Worm (Caenorhabditis elegans) whole organism, young adult: ENCODE measurements around the gene R03H10.1.

ENCODE experiments used
- B0336.3 ChIP-seq: fragments of 200-800 bp; sonication (Bioruptor generic); IDR thresholded peaks from 2 replicates; pipeline ENCODE4 v1.3.6; 2022; ENCODE audit warnings: missing genetic modification characterization, missing compliant biosample characterization
- F22D6.2 ChIP-seq: sonication (generic microtip); optimal IDR thresholded peaks from 2 replicates; lab custom pipeline; 2016; ENCODE audit warnings: mild to moderate bottlenecking, missing genetic modification characterization, missing compliant biosample characterization
- F33H1.4 ChIP-seq: fragments of 200-800 bp; sonication (Bioruptor generic); IDR thresholded peaks from 2 replicates; pipeline ENCODE4 v1.3.6; 2022; ENCODE audit warnings: missing genetic modification reagents, missing genetic modification characterization, missing compliant biosample characterization
- F39B2.1 ChIP-seq: fragments of 200-800 bp; sonication (Bioruptor generic); IDR thresholded peaks from 2 replicates; pipeline ENCODE4 v1.3.6; 2022; ENCODE audit warnings: missing genetic modification reagents, missing genetic modification characterization, missing compliant biosample characterization
- F55B11.4 ChIP-seq: sonication (generic microtip); optimal IDR thresholded peaks from 2 replicates; lab custom pipeline; 2016; ENCODE audit warnings: missing compliant biosample characterization, missing genetic modification characterization, borderline replicate concordance; ENCODE audit not compliant: insufficient read depth
- K11D2.4 ChIP-seq: fragments of 200-800 bp; sonication (Bioruptor generic); IDR thresholded peaks from 2 replicates; pipeline ENCODE4 v1.3.6; 2022; ENCODE audit warnings: missing genetic modification reagents, missing genetic modification characterization, missing compliant biosample characterization
- K12H6.12 ChIP-seq: fragments of 200-800 bp; sonication (Bioruptor generic); optimal IDR thresholded peaks from 2 replicates; lab custom pipeline; 2018; ENCODE audit warnings: mild to moderate bottlenecking, missing genetic modification characterization, missing compliant biosample characterization
- T26A5.8 ChIP-seq: sonication (generic microtip); optimal IDR thresholded peaks from 2 replicates; lab custom pipeline; 2016; ENCODE audit warnings: missing genetic modification characterization, missing compliant biosample characterization
- Y53F4B.3 ChIP-seq: fragments of 200-800 bp; sonication (Bioruptor generic); IDR thresholded peaks from 2 replicates; pipeline ENCODE4 v1.3.6; 2022; ENCODE audit warnings: missing genetic modification reagents, missing genetic modification characterization, missing compliant biosample characterization
- Y67H2A.10 ChIP-seq: fragments of 200-800 bp; sonication (Bioruptor generic); conservative IDR thresholded peaks from 2 replicates; pipeline ENCODE4 v1.3.6; 2022; ENCODE audit warnings: missing genetic modification reagents, missing genetic modification characterization, missing compliant biosample characterization
- ZK185.1 ChIP-seq: sonication (generic microtip); optimal IDR thresholded peaks from 2 replicates; lab custom pipeline; 2016; ENCODE audit warnings: mild to moderate bottlenecking, missing genetic modification characterization, missing compliant biosample characterization; ENCODE audit not compliant: poor library complexity, severe bottlenecking
- akir-1 ChIP-seq: fragments of 200-800 bp; sonication (Bioruptor generic); optimal IDR thresholded peaks from 2 replicates; lab custom pipeline; 2018; ENCODE audit warnings: mild to moderate bottlenecking, missing genetic modification characterization, moderate library complexity, missing compliant biosample characterization
- attf-6 ChIP-seq: fragments of 200-800 bp; sonication (Bioruptor generic); IDR thresholded peaks from 2 replicates; pipeline ENCODE4 v1.3.6; 2022; ENCODE audit warnings: missing genetic modification reagents, missing genetic modification characterization, missing compliant biosample characterization
- bed-1 ChIP-seq: fragments of 200-800 bp; sonication (Bioruptor generic); IDR thresholded peaks from 2 replicates; pipeline ENCODE4 v1.3.6; 2022; ENCODE audit warnings: missing genetic modification reagents, missing genetic modification characterization, missing compliant biosample characterization
- bed-2 ChIP-seq: fragments of 200-800 bp; sonication (Bioruptor generic); IDR thresholded peaks from 2 replicates; pipeline ENCODE4 v1.3.6; 2022; ENCODE audit warnings: missing genetic modification reagents, missing genetic modification characterization, missing compliant biosample characterization
- ccch-3 ChIP-seq: fragments of 200-800 bp; sonication (Bioruptor generic); optimal IDR thresholded peaks from 2 replicates; lab custom pipeline; 2018; ENCODE audit warnings: mild to moderate bottlenecking, missing genetic modification characterization, missing compliant biosample characterization
- cebp-2 ChIP-seq: fragments of 200-800 bp; sonication (Bioruptor generic); IDR thresholded peaks from 2 replicates; pipeline ENCODE4 v1.3.6; 2022; ENCODE audit warnings: missing genetic modification characterization, missing compliant biosample characterization
- ceh-58 ChIP-seq: fragments of 200-800 bp; sonication (Bioruptor generic); IDR thresholded peaks from 2 replicates; pipeline ENCODE4 v1.3.6; 2022; ENCODE audit warnings: missing genetic modification characterization, missing compliant biosample characterization
- dpff-1 ChIP-seq: sonication (generic microtip); optimal IDR thresholded peaks from 2 replicates; lab custom pipeline; 2017; ENCODE audit warnings: mild to moderate bottlenecking, missing genetic modification characterization, missing compliant biosample characterization
- dpl-1 ChIP-seq: fragments of 150-350 bp; optimal IDR thresholded peaks from 2 replicates; lab custom pipeline; 2014; ENCODE audit warnings: missing biosample characterization, missing genetic modification reagents, missing genetic modification characterization
- efl-1 ChIP-seq: fragments of 150-350 bp; optimal IDR thresholded peaks from 2 replicates; lab custom pipeline; 2014; ENCODE audit warnings: missing biosample characterization, missing genetic modification reagents, missing genetic modification characterization
- egrh-3 ChIP-seq: fragments of 200-800 bp; sonication (Bioruptor generic); IDR thresholded peaks from 2 replicates; pipeline ENCODE4 v1.3.6; 2022; ENCODE audit warnings: missing genetic modification reagents, missing genetic modification characterization, missing compliant biosample characterization
- ekl-4 ChIP-seq: fragments of 200-800 bp; sonication (Bioruptor generic); IDR thresholded peaks from 2 replicates; pipeline ENCODE4 v1.3.6; 2022; ENCODE audit warnings: missing genetic modification reagents, missing genetic modification characterization, missing compliant biosample characterization
- hmg-1.2 ChIP-seq: fragments of 200-800 bp; sonication (Bioruptor generic); IDR thresholded peaks from 2 replicates; pipeline ENCODE4 v1.3.6; 2022; ENCODE audit warnings: missing genetic modification reagents, missing genetic modification characterization, missing compliant biosample characterization
- hrde-1 ChIP-seq: sonication (generic microtip); optimal IDR thresholded peaks from 2 replicates; lab custom pipeline; 2016; ENCODE audit warnings: missing genetic modification characterization, mild to moderate bottlenecking, missing compliant biosample characterization, moderate library complexity, missing genotype, missing genetic modification reagents, borderline replicate concordance
- madf-10 ChIP-seq: sonication (generic microtip); optimal IDR thresholded peaks from 2 replicates; lab custom pipeline; 2016; ENCODE audit warnings: mild to moderate bottlenecking, missing genetic modification characterization, missing compliant biosample characterization
- mes-4 ChIP-seq: sonication (generic microtip); optimal IDR thresholded peaks from 2 replicates; lab custom pipeline; 2016; ENCODE audit warnings: missing genotype, missing genetic modification characterization, missing compliant biosample characterization
- nhr-179 ChIP-seq: sonication (generic microtip); optimal IDR thresholded peaks from 2 replicates; lab custom pipeline; 2016; ENCODE audit warnings: mild to moderate bottlenecking, missing genetic modification characterization, missing compliant biosample characterization
- nhr-90 ChIP-seq: sonication (generic microtip); optimal IDR thresholded peaks from 2 replicates; lab custom pipeline; 2016; ENCODE audit warnings: missing genotype, mild to moderate bottlenecking, missing genetic modification characterization, missing compliant biosample characterization
- repo-1 ChIP-seq: sonication (generic microtip); optimal IDR thresholded peaks from 2 replicates; lab custom pipeline; 2017; ENCODE audit warnings: mild to moderate bottlenecking, missing genetic modification characterization, missing compliant biosample characterization
- rpc-1 ChIP-seq, 2 experiments: fragments of 150-350 bp in 1 of 2; sonication (generic microtip) in 1 of 2; optimal IDR thresholded peaks; 2 replicates each; lab custom pipeline; 2014 to 2018; ENCODE audit warnings: missing biosample characterization in 1 of 2, missing genetic modification characterization in 1 of 2, missing genetic modification reagents in 1 of 2, missing genotype in 1 of 2
- snpc-3.4 ChIP-seq: sonication (generic microtip); optimal IDR thresholded peaks from 2 replicates; lab custom pipeline; 2017; ENCODE audit warnings: missing genetic modification characterization, mild to moderate bottlenecking, missing compliant biosample characterization, antibody characterized with exemption, moderate library complexity, missing genotype, missing genetic modification reagents
- somi-1 ChIP-seq: fragments of 200-800 bp; sonication (Bioruptor generic); optimal IDR thresholded peaks from 2 replicates; lab custom pipeline; 2018; ENCODE audit warnings: mild to moderate bottlenecking, missing genetic modification characterization, missing compliant biosample characterization
- ztf-25 ChIP-seq: fragments of 200-800 bp; sonication (Bioruptor generic); IDR thresholded peaks from 2 replicates; pipeline ENCODE4 v1.3.6; 2022; ENCODE audit warnings: missing genetic modification reagents, missing genetic modification characterization, missing compliant biosample characterization
- ztf-3 ChIP-seq: fragments of 200-800 bp; sonication (Bioruptor generic); optimal IDR thresholded peaks from 2 replicates; lab custom pipeline; 2018; ENCODE audit warnings: mild to moderate bottlenecking, missing genetic modification characterization, missing compliant biosample characterization

The R03H10.1 gene

DNA sequence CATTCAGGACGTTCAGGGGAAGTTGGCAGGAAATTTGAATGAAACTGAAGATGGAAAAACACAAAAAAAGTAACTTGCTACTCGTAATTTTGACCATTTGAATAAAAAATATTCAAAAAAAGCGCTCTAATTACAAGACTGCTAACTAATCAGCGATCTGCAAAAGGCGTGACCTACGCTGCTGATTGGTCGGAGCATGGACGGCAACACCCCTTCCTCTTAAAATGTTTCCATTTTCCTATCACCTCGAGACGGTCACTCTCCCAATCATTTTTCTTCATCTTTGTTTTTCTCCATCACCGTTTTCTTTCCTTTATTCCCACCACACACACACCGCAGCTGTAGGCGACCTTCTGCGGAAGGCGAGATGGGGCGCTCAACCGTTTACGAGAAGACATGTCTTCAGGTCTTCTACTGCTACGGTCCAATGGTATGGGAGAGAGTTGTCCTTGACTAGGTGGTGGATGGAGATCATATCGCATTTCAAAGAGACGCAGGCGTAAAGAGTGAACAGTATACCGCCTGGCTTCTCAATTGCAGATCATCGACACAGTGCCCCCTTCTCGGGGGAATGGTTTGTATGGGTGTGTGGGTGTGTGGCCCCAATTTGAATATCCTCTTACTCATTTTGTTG lies 28.4 kb upstream of the R03H10.1 start:
- TF ChIP-seq K12H6.12 (tag; lab: Kevin White, UChicago) (no peak), mes-4 (tag; lab: Kevin White, UChicago) (no peak), madf-10 (tag; lab: Kevin White, UChicago) (no peak), ztf-25 (no peak), akir-1 (GFP tag; lab: Kevin White, UChicago) (no peak), attf-6 (GFP tag; lab: Robert Waterston, UW) (no peak), Y67H2A.10 (no peak), ZK185.1 (tag; lab: Kevin White, UChicago) (no peak), ccch-3 (GFP tag; lab: Kevin White, UChicago) (no peak), Y53F4B.3 (no peak), F22D6.2 (tag; lab: Kevin White, UChicago) (no peak), B0336.3 (GFP tag; lab: Robert Waterston, UW) (no peak), hrde-1 (no peak), bed-1 (no peak), nhr-90 (tag; lab: Kevin White, UChicago) (no peak), ekl-4 (GFP tag; lab: Robert Waterston, UW) (no peak), hmg-1.2 (GFP tag; lab: Robert Waterston, UW) (no peak), ztf-3 (GFP tag; lab: Kevin White, UChicago) (no peak)

DNA sequence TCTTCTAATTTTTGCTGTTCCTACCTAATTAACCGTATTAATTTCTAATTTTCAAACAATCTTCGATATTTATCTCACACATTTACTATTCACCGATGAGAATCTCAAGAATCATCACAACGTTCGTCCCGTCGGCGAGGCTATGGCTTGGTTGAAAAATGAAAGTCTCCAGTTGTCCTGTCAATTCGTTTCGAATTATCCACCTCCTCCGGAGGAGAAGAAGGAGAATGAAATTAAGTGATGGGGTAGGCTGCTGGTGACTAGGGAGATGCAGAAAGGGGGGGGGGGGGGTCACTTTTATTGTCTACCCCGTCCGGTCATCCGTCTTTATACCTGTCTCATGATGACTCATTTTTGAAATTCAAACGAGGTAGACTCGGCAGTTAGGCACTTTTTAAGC lies 27.2 kb upstream of the R03H10.1 start:
- TF ChIP-seq ceh-58 = no peak
- no peak for TF ChIP-seq T26A5.8
- no peak for TF ChIP-seq nhr-90 (tag; lab: Kevin White, UChicago)
- no peak for TF ChIP-seq efl-1
- TF ChIP-seq snpc-3.4 (tag; lab: Kevin White, UChicago) = no peak
- no peak for TF ChIP-seq F33H1.4 (GFP tag; lab: Robert Waterston, UW)

DNA sequence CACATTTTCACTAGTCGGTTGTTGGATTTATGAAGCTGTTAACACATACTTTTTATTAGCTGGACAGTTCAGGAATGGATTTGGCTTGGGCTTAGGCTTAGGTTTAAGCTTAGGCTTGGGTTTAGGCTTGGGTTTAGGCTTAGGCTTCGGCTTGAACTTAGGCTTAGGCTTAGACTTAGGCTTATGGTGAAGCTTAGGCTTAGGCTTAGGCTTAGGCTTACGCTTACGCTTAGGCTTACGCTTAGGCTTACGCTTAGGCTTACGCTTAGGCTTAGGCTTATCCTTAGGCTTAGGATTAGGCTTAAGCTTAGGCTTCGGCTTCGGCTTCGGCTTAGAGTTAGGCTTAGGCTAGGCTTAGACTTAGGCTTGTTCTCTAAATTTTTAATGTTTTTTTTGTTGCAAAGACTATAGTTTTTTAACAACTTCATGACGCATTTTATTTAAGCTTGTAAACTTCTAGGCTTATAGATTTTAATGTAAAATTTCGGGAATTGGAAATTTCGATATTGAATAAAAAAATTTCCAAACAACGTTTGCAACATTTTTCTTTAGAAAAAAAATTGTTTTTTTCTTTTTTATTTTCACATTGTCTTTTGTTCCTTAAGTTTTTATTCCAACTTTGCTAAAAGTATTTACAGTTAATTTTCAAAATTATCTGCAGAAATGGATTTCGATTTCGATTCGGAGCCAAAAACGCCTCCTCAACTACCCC lies 24.8 kb upstream of the R03H10.1 start, which contains the start of gene R03H10.2:
R03H10.2 (plus strand) TSS at position 662 of the 712 bp plus-strand sequence.
- TF ChIP-seq nhr-179 (tag; lab: Kevin White, UChicago) (no peak), ekl-4 (GFP tag; lab: Robert Waterston, UW) (no peak), F33H1.4 (GFP tag; lab: Robert Waterston, UW) (no peak), F39B2.1 (GFP tag; lab: Robert Waterston, UW) (no peak), rpc-1 (optimal IDR thresholded peaks at IDR 0.05; lab: Kevin White, UChicago) (no peak), rpc-1 (tag; optimal IDR thresholded peaks at IDR 0.05; lab: Kevin White, UChicago) (no peak), egrh-3 (GFP tag; lab: Robert Waterston, UW) (no peak), F55B11.4 (tag; lab: Kevin White, UChicago) (no peak), madf-10 (tag; lab: Kevin White, UChicago) (no peak), K11D2.4 (GFP tag; lab: Robert Waterston, UW) (no peak), dpl-1 (GFP tag; lab: Kevin White, UChicago) (no peak), bed-2 (GFP tag; lab: Robert Waterston, UW) (no peak), Y53F4B.3 (no peak), cebp-2 (GFP tag; lab: Robert Waterston, UW) (no peak), dpff-1 (tag; lab: Kevin White, UChicago) (no peak), somi-1 (no peak), repo-1 (tag; lab: Kevin White, UChicago) (no peak)
